Worm (Caenorhabditis elegans) whole organism, young adult: ENCODE data around the gene T28D6.5.

Experiments
- B0261.1 ChIP-seq: sonication (generic microtip); optimal IDR thresholded peaks from 2 replicates; lab custom pipeline; 2016; ENCODE audit warnings: mild to moderate bottlenecking, missing genetic modification characterization, moderate library complexity, missing compliant biosample characterization
- F49E8.2 ChIP-seq: sonication (generic microtip); optimal IDR thresholded peaks from 3 replicates; lab custom pipeline; 2017; ENCODE audit warnings: missing genetic modification characterization, mild to moderate bottlenecking, missing compliant biosample characterization, antibody characterized with exemption, moderate library complexity; ENCODE audit not compliant: insufficient read depth
- F52B5.7 ChIP-seq: sonication (generic microtip); optimal IDR thresholded peaks from 2 replicates; lab custom pipeline; 2016; ENCODE audit warnings: mild to moderate bottlenecking, missing genetic modification characterization, missing compliant biosample characterization
- F57A8.1 ChIP-seq: fragments of 200-800 bp; sonication (Bioruptor generic); optimal IDR thresholded peaks from 2 replicates; lab custom pipeline; 2018; ENCODE audit warnings: mild to moderate bottlenecking, missing genetic modification characterization, moderate library complexity, missing compliant biosample characterization
- F57C9.4 ChIP-seq: sonication (generic microtip); optimal IDR thresholded peaks from 2 replicates; lab custom pipeline; 2017; ENCODE audit warnings: mild to moderate bottlenecking, missing genetic modification characterization, missing compliant biosample characterization
- K11D2.4 ChIP-seq: fragments of 200-800 bp; sonication (Bioruptor generic); IDR thresholded peaks from 2 replicates; pipeline ENCODE4 v1.3.6; 2022; ENCODE audit warnings: missing genetic modification reagents, missing genetic modification characterization, missing compliant biosample characterization
- K12H6.12 ChIP-seq: fragments of 200-800 bp; sonication (Bioruptor generic); optimal IDR thresholded peaks from 2 replicates; lab custom pipeline; 2018; ENCODE audit warnings: mild to moderate bottlenecking, missing genetic modification characterization, missing compliant biosample characterization
- T07F8.4 ChIP-seq: sonication (generic microtip); optimal IDR thresholded peaks from 2 replicates; lab custom pipeline; 2016; ENCODE audit warnings: mild to moderate bottlenecking, missing genetic modification characterization, moderate library complexity, missing compliant biosample characterization
- T26A5.8 ChIP-seq: sonication (generic microtip); optimal IDR thresholded peaks from 2 replicates; lab custom pipeline; 2016; ENCODE audit warnings: missing genetic modification characterization, missing compliant biosample characterization
- Y53F4B.3 ChIP-seq: fragments of 200-800 bp; sonication (Bioruptor generic); IDR thresholded peaks from 2 replicates; pipeline ENCODE4 v1.3.6; 2022; ENCODE audit warnings: missing genetic modification reagents, missing genetic modification characterization, missing compliant biosample characterization
- Y67H2A.10 ChIP-seq: fragments of 200-800 bp; sonication (Bioruptor generic); conservative IDR thresholded peaks from 2 replicates; pipeline ENCODE4 v1.3.6; 2022; ENCODE audit warnings: missing genetic modification reagents, missing genetic modification characterization, missing compliant biosample characterization
- akir-1 ChIP-seq: fragments of 200-800 bp; sonication (Bioruptor generic); optimal IDR thresholded peaks from 2 replicates; lab custom pipeline; 2018; ENCODE audit warnings: mild to moderate bottlenecking, missing genetic modification characterization, moderate library complexity, missing compliant biosample characterization
- ama-1 ChIP-seq, 3 experiments: fragments of 150-350 bp in 1 of 3; sonication (generic microtip) in 2 of 3; optimal IDR thresholded peaks; 2 replicates each; lab custom pipeline; 2014 to 2018; ENCODE audit warnings: missing biosample characterization in 2 of 3, missing genetic modification characterization in 2 of 3, missing genetic modification reagents in 2 of 3
- atf-7 ChIP-seq: sonication (generic microtip); optimal IDR thresholded peaks from 2 replicates; lab custom pipeline; 2017; ENCODE audit warnings: mild to moderate bottlenecking, missing genetic modification characterization, missing compliant biosample characterization
- athp-1 ChIP-seq: sonication (generic microtip); optimal IDR thresholded peaks from 2 replicates; lab custom pipeline; 2017; ENCODE audit warnings: mild to moderate bottlenecking, missing genetic modification characterization, missing compliant biosample characterization
- attf-5 ChIP-seq: fragments of 200-800 bp; sonication (Bioruptor generic); optimal IDR thresholded peaks from 2 replicates; lab custom pipeline; 2018; ENCODE audit warnings: mild to moderate bottlenecking, missing genetic modification characterization, missing compliant biosample characterization
- ccch-3 ChIP-seq: fragments of 200-800 bp; sonication (Bioruptor generic); optimal IDR thresholded peaks from 2 replicates; lab custom pipeline; 2018; ENCODE audit warnings: mild to moderate bottlenecking, missing genetic modification characterization, missing compliant biosample characterization
- cebp-1 ChIP-seq, 2 experiments: fragments of 200-800 bp in 1 of 2; sonication (Bioruptor generic) in 1 of 2; sonication (generic microtip) in 1 of 2; IDR thresholded peaks in 1 of 2; optimal IDR thresholded peaks in 1 of 2; 2 replicates each; pipeline versions ENCODE4 v1.3.6 to Lab custom; 2017 to 2022; ENCODE audit warnings: missing compliant biosample characterization in 2 of 2, missing genetic modification characterization in 2 of 2, mild to moderate bottlenecking in 1 of 2, missing genetic modification reagents in 1 of 2, moderate library complexity in 1 of 2
- ceh-100 ChIP-seq: fragments of 200-800 bp; sonication (Bioruptor generic); IDR thresholded peaks from 2 replicates; pipeline ENCODE4 v1.3.6; 2022; ENCODE audit warnings: missing genetic modification reagents, missing genetic modification characterization, missing compliant biosample characterization
- dpff-1 ChIP-seq: sonication (generic microtip); optimal IDR thresholded peaks from 2 replicates; lab custom pipeline; 2017; ENCODE audit warnings: mild to moderate bottlenecking, missing genetic modification characterization, missing compliant biosample characterization
- him-1 ChIP-seq: sonication (generic microtip); optimal IDR thresholded peaks from 2 replicates; lab custom pipeline; 2016; ENCODE audit warnings: missing genotype, missing genetic modification reagents, missing genetic modification characterization, missing compliant biosample characterization
- hmg-20 ChIP-seq: fragments of 200-800 bp; sonication (Bioruptor generic); IDR thresholded peaks from 2 replicates; pipeline ENCODE4 v1.3.6; 2022; ENCODE audit warnings: missing genetic modification reagents, missing genetic modification characterization, missing compliant biosample characterization
- let-607 ChIP-seq, 2 experiments: fragments of 200-800 bp in 1 of 2; sonication (Bioruptor generic) in 1 of 2; sonication (generic microtip) in 1 of 2; optimal IDR thresholded peaks; 2 replicates each; lab custom pipeline; 2016 to 2018; ENCODE audit warnings: mild to moderate bottlenecking in 2 of 2, missing compliant biosample characterization in 2 of 2, missing genetic modification characterization in 2 of 2, moderate library complexity in 2 of 2, missing genotype in 1 of 2
- lin-40 ChIP-seq: sonication (generic microtip); optimal IDR thresholded peaks from 2 replicates; lab custom pipeline; 2016; ENCODE audit warnings: missing genetic modification characterization, mild to moderate bottlenecking, missing compliant biosample characterization, missing genotype, missing genetic modification reagents
- madf-10 ChIP-seq: sonication (generic microtip); optimal IDR thresholded peaks from 2 replicates; lab custom pipeline; 2016; ENCODE audit warnings: mild to moderate bottlenecking, missing genetic modification characterization, missing compliant biosample characterization
- mes-4 ChIP-seq: sonication (generic microtip); optimal IDR thresholded peaks from 2 replicates; lab custom pipeline; 2016; ENCODE audit warnings: missing genotype, missing genetic modification characterization, missing compliant biosample characterization
- nfya-1 ChIP-seq: sonication (generic microtip); optimal IDR thresholded peaks from 2 replicates; lab custom pipeline; 2017; ENCODE audit warnings: antibody characterized with exemption, missing compliant biosample characterization, missing genetic modification characterization, borderline replicate concordance; ENCODE audit not compliant: insufficient read depth
- nhr-120 ChIP-seq: fragments of 200-800 bp; sonication (Bioruptor generic); IDR thresholded peaks from 2 replicates; pipeline ENCODE4 v1.3.6; 2022; ENCODE audit warnings: missing genetic modification characterization, missing compliant biosample characterization
- nhr-27 ChIP-seq: fragments of 200-800 bp; sonication (Bioruptor generic); optimal IDR thresholded peaks from 2 replicates; lab custom pipeline; 2018; ENCODE audit warnings: mild to moderate bottlenecking, missing genetic modification characterization, moderate library complexity, missing compliant biosample characterization
- nhr-80 ChIP-seq: sonication (generic microtip); optimal IDR thresholded peaks from 2 replicates; lab custom pipeline; 2016; ENCODE audit warnings: missing genetic modification characterization, missing compliant biosample characterization
- nhr-90 ChIP-seq: sonication (generic microtip); optimal IDR thresholded peaks from 2 replicates; lab custom pipeline; 2016; ENCODE audit warnings: missing genotype, mild to moderate bottlenecking, missing genetic modification characterization, missing compliant biosample characterization
- pbrm-1 ChIP-seq: fragments of 200-800 bp; sonication (Bioruptor generic); IDR thresholded peaks from 2 replicates; pipeline ENCODE4 v1.3.6; 2022; ENCODE audit warnings: missing genetic modification reagents, missing genetic modification characterization, missing compliant biosample characterization
- rpc-1 ChIP-seq, 2 experiments: fragments of 150-350 bp in 1 of 2; sonication (generic microtip) in 1 of 2; optimal IDR thresholded peaks; 2 replicates each; lab custom pipeline; 2014 to 2018; ENCODE audit warnings: missing biosample characterization in 1 of 2, missing genetic modification characterization in 1 of 2, missing genetic modification reagents in 1 of 2, missing genotype in 1 of 2
- snpc-4 ChIP-seq, 5 experiments: fragments of 150-350 bp in 1 of 5; sonication (generic microtip) in 4 of 5; optimal IDR thresholded peaks; 2 replicates each; lab custom pipeline; 2014 to 2018; ENCODE audit warnings: missing genetic modification characterization in 5 of 5, missing biosample characterization in 3 of 5, antibody characterized with exemption in 2 of 5, mild to moderate bottlenecking in 2 of 5, missing compliant biosample characterization in 2 of 5, missing genotype in 2 of 5, moderate library complexity in 2 of 5, missing genetic modification reagents in 1 of 5
- zfh-2 ChIP-seq: fragments of 200-800 bp; sonication (Bioruptor generic); conservative IDR thresholded peaks from 2 replicates; pipeline ENCODE4 v1.3.6; 2022; ENCODE audit warnings: missing genetic modification reagents, missing genetic modification characterization, missing compliant biosample characterization
- ztf-18 ChIP-seq: sonication (generic microtip); optimal IDR thresholded peaks from 2 replicates; lab custom pipeline; 2016; ENCODE audit warnings: missing genotype, mild to moderate bottlenecking, missing genetic modification characterization, missing compliant biosample characterization
- ztf-22 ChIP-seq: fragments of 200-800 bp; sonication (Bioruptor generic); optimal IDR thresholded peaks from 2 replicates; lab custom pipeline; 2018; ENCODE audit warnings: mild to moderate bottlenecking, missing genetic modification characterization, moderate library complexity, missing compliant biosample characterization
- ztf-3 ChIP-seq: fragments of 200-800 bp; sonication (Bioruptor generic); optimal IDR thresholded peaks from 2 replicates; lab custom pipeline; 2018; ENCODE audit warnings: mild to moderate bottlenecking, missing genetic modification characterization, missing compliant biosample characterization
- ztf-6 ChIP-seq: fragments of 200-800 bp; sonication (Bioruptor generic); IDR thresholded peaks from 2 replicates; pipeline ENCODE4 v1.3.6; 2022; ENCODE audit warnings: missing genetic modification reagents, missing genetic modification characterization, missing compliant biosample characterization

The T28D6.5 gene

DNA sequence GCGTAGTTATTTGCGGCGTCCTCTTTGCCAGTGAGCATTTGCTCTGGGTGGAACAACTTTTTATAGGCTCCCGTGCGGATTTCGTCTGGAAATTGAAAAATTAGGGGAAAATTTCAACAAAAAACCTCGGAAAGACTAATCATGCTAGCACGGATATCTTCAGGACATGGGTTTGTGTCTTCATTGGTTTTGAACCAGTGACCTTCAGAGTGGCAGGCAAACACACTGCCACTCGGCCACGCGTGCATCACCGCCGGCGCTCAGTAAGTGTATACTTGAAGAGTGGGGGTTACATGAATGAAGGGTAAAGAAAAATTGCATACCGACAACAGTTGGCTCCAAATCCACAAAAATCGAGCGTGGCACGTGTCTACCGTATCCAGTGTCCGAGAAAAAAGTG is 37.8 kb downstream of the T28D6.5 start (continued):
- TF ChIP-seq pbrm-1 (GFP tag; lab: Robert Waterston, UW) (peak; percentile 56; the same call in 1 of the 2 replicates), ztf-6 (GFP tag; lab: Robert Waterston, UW) (no peak), let-607 (tag; optimal IDR thresholded peaks at IDR 0.05; lab: Kevin White, UChicago) (peak; percentile 32 to 46), attf-5 (GFP tag; lab: Kevin White, UChicago) (peak; percentile 34), F52B5.7 (tag; lab: Kevin White, UChicago) (peak; percentile 84), ceh-100 (GFP tag; lab: Robert Waterston, UW) (peak; percentile 71), ztf-22 (no peak), hmg-20 (GFP tag; lab: Robert Waterston, UW) (no peak), T07F8.4 (tag; lab: Kevin White, UChicago) (peak; percentile 33), nhr-90 (tag; lab: Kevin White, UChicago) (peak; percentile 83), atf-7 (tag; lab: Kevin White, UChicago) (no peak), Y67H2A.10 (GFP tag; lab: Robert Waterston, UW) (no peak), lin-40 (tag; lab: Kevin White, UChicago) (peak; percentile 58), nfya-1 (no peak), rpc-1 (optimal IDR thresholded peaks at IDR 0.05; lab: Kevin White, UChicago) (peak; percentile 78), rpc-1 (tag; optimal IDR thresholded peaks at IDR 0.05; lab: Kevin White, UChicago) (peak; percentile 86), mes-4 (tag; lab: Kevin White, UChicago) (peak; percentile 24), F49E8.2 (tag; lab: Kevin White, UChicago) (no peak), nhr-80 (tag; lab: Kevin White, UChicago) (peak; percentile 22), akir-1 (GFP tag; lab: Kevin White, UChicago) (peak; percentile 46), K12H6.12 (no peak), F57C9.4 (peak; percentile 27), ztf-3 (GFP tag; lab: Kevin White, UChicago) (peak; percentile 4), ztf-18 (peak; percentile 64), B0261.1 (tag; lab: Kevin White, UChicago) (peak; percentile 87), ama-1 (optimal IDR thresholded peaks at IDR 0.05; lab: Kevin White, UChicago) (no peak), ama-1 (GFP tag; optimal IDR thresholded peaks at IDR 0.05; lab: Kevin White, UChicago) (peak; percentile 49 to 74), nhr-120 (GFP tag; lab: Robert Waterston, UW) (no peak), him-1 (tag; lab: Kevin White, UChicago) (peak; percentile 77), nhr-27 (tag; lab: Kevin White, UChicago) (no peak), F57A8.1 (GFP tag; lab: Kevin White, UChicago) (no peak), K11D2.4 (no peak)

- TF ChIP-seq cebp-1 (GFP tag; IDR thresholded peaks at IDR 0.05; lab: Robert Waterston, UW) (no peak), cebp-1 (tag; optimal IDR thresholded peaks at IDR 0.05; lab: Kevin White, UChicago) (peak; percentile 58), B0261.1 (tag; lab: Kevin White, UChicago) (peak; percentile 45), Y53F4B.3 (GFP tag; lab: Robert Waterston, UW) (no peak), T26A5.8 (no peak)
- TF ChIP-seq, all 124 proteins: peak for 2
Measured at ce11 chrIII:11371688-11372087, 38.2 kb downstream of the T28D6.5 start, which contains the start of gene tba-7. tba-7 (minus strand) TSS chrIII:11371788.

DNA sequence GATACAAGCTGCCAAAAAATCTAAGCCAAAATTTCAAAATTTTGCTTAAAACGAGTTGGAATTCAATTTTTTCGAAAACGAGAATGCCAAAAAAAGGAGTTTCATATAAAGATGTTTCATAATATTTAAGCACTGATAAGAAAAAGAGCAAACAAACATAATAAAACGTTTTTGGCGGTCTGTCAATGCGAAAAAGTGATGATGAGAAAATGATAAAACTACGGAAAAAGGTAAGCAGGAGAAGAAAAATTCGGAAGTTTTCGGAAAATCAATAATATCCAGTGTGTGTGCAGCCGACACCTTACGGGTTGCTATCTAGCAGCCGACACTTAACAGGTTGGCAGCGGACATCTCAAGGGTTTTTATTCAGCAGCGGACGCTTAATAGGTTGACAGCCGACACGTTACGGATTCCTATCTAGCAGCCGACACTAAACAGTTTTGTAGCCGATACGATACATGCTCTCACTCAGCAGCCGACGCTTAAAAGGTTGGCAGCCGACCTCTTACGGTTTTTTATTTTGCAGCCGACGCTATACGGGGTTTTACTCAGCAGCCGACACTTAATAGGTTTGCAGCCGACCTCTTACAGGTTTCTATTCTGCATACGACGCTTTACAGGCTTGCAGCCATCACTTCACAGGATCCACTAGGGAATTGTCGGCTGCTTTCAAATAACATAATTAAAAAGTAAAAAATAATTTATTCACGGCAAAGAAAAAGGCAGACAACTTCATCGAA is 38.9 kb downstream of the T28D6.5 start:
- TF ChIP-seq ztf-22 (no peak), dpff-1 (tag; lab: Kevin White, UChicago) (no peak), athp-1 (tag; lab: Kevin White, UChicago) (no peak), zfh-2 (GFP tag; lab: Robert Waterston, UW) (0 out of 2 replicates have a peak, but pooled peaks have one; percentile 7), madf-10 (tag; lab: Kevin White, UChicago) (no peak), ccch-3 (no peak), nhr-80 (tag; lab: Kevin White, UChicago) (peak; percentile 34), snpc-4 (GFP tag; optimal IDR thresholded peaks at IDR 0.05; lab: Kevin White, UChicago) (no peak), snpc-4 (tag; optimal IDR thresholded peaks at IDR 0.05; lab: Kevin White, UChicago) (peak; percentile 89 to 95 (median 92))
